Fruit fly (Drosophila melanogaster) whole organism, embryonic: Measurements from ENCODE around the gene CG42811.

Experiments used
- Blimp-1 ChIP-seq: fragments of 200-800 bp; sonication (Bioruptor generic); optimal IDR thresholded peaks from 3 replicates; lab custom pipeline; 2018; ENCODE audit warnings: missing biosample characterization, missing genetic modification characterization, mild to moderate bottlenecking, moderate library complexity, missing genetic modification reagents
- Bteb2 ChIP-seq: fragments of 200-800 bp; sonication (Bioruptor generic); optimal IDR thresholded peaks from 2 replicates; lab custom pipeline; 2016; ENCODE audit warnings: missing biosample characterization, missing genetic modification characterization
- CG10462 ChIP-seq: fragments of 200-800 bp; sonication (Bioruptor generic); optimal IDR thresholded peaks from 2 replicates; lab custom pipeline; 2016; ENCODE audit warnings: missing biosample characterization, missing genetic modification characterization
- CG10543 ChIP-seq: fragments of 200-800 bp; sonication (Bioruptor generic); optimal IDR thresholded peaks from 3 replicates; lab custom pipeline; 2017; ENCODE audit warnings: missing biosample characterization, mild to moderate bottlenecking, missing genetic modification characterization, moderate library complexity
- CG11504 ChIP-seq: fragments of 200-800 bp; sonication (Bioruptor generic); optimal IDR thresholded peaks from 3 replicates; lab custom pipeline; 2019; ENCODE audit warnings: missing biosample characterization, mild to moderate bottlenecking, missing genetic modification characterization, moderate library complexity
- CG11695 ChIP-seq: fragments of 200-800 bp; sonication (Bioruptor generic); IDR thresholded peaks from 3 replicates; pipeline ENCODE4 v1.3.6; 2022; ENCODE audit warnings: missing biosample characterization, missing genetic modification characterization
- CG12219 ChIP-seq: fragments of 200-800 bp; sonication (Bioruptor generic); optimal IDR thresholded peaks from 3 replicates; lab custom pipeline; 2018; ENCODE audit warnings: missing biosample characterization, mild to moderate bottlenecking, missing genetic modification characterization
- CG12391 ChIP-seq: fragments of 200-800 bp; sonication (Bioruptor generic); optimal IDR thresholded peaks from 3 replicates; lab custom pipeline; 2018; ENCODE audit warnings: missing biosample characterization, mild to moderate bottlenecking, missing genetic modification characterization, moderate library complexity
- CG12744 ChIP-seq: fragments of 200-800 bp; sonication (Bioruptor generic); optimal IDR thresholded peaks from 2 replicates; lab custom pipeline; 2016; ENCODE audit warnings: missing biosample characterization, missing genetic modification characterization
- CG13624 ChIP-seq: fragments of 200-800 bp; sonication (Bioruptor generic); optimal IDR thresholded peaks from 2 replicates; lab custom pipeline; 2016; ENCODE audit warnings: missing biosample characterization, missing genetic modification characterization
- CG15011 ChIP-seq: fragments of 200-800 bp; sonication (Bioruptor generic); optimal IDR thresholded peaks from 3 replicates; lab custom pipeline; 2018; ENCODE audit warnings: missing biosample characterization, mild to moderate bottlenecking, missing genetic modification characterization
- CG15479 ChIP-seq: fragments of 200-800 bp; sonication (Bioruptor generic); optimal IDR thresholded peaks from 3 replicates; lab custom pipeline; 2019; ENCODE audit warnings: missing biosample characterization, mild to moderate bottlenecking, missing genetic modification characterization, moderate library complexity
- CG2116 ChIP-seq: fragments of 200-800 bp; sonication (Bioruptor generic); optimal IDR thresholded peaks from 3 replicates; lab custom pipeline; 2018; ENCODE audit warnings: missing biosample characterization, mild to moderate bottlenecking, missing genetic modification characterization
- CG2889 ChIP-seq: fragments of 200-800 bp; sonication (Bioruptor generic); IDR thresholded peaks from 3 replicates; pipeline ENCODE4 v1.3.6; 2022; ENCODE audit warnings: missing biosample characterization, missing genetic modification characterization
- CG32772 ChIP-seq: fragments of 200-800 bp; sonication (Bioruptor generic); IDR thresholded peaks from 2 replicates; pipeline ENCODE4 v1.3.6; 2022; ENCODE audit warnings: missing biosample characterization, missing genetic modification characterization
- CG3281 ChIP-seq: fragments of 200-800 bp; sonication (Bioruptor generic); optimal IDR thresholded peaks from 3 replicates; lab custom pipeline; 2017; ENCODE audit warnings: missing biosample characterization, mild to moderate bottlenecking, missing genetic modification characterization
- CG34376 ChIP-seq: fragments of 200-800 bp; sonication (Bioruptor generic); optimal IDR thresholded peaks from 2 replicates; lab custom pipeline; 2018; ENCODE audit warnings: missing biosample characterization, mild to moderate bottlenecking, missing genetic modification characterization
- CG3838 ChIP-seq: fragments of 200-800 bp; sonication (Bioruptor generic); optimal IDR thresholded peaks from 3 replicates; lab custom pipeline; 2016; ENCODE audit warnings: missing biosample characterization, missing genetic modification characterization
- CG6683 ChIP-seq: fragments of 200-800 bp; sonication (Bioruptor generic); optimal IDR thresholded peaks from 2 replicates; lab custom pipeline; 2017; ENCODE audit warnings: missing biosample characterization, mild to moderate bottlenecking, missing genetic modification characterization, missing genetic modification reagents
- CG6791 ChIP-seq: fragments of 200-800 bp; sonication (Bioruptor generic); IDR thresholded peaks from 3 replicates; pipeline ENCODE4 v1.3.6; 2022; ENCODE audit warnings: missing biosample characterization, missing genetic modification characterization; ENCODE audit not compliant: partially characterized antibody
- CG7357 ChIP-seq: fragments of 200-800 bp; sonication (Bioruptor generic); IDR thresholded peaks from 3 replicates; pipeline ENCODE4 v1.3.6; 2022; ENCODE audit warnings: missing biosample characterization, missing genetic modification characterization
- CG7372 ChIP-seq: fragments of 200-800 bp; sonication (Bioruptor generic); IDR thresholded peaks from 2 replicates; pipeline ENCODE4 v1.3.6; 2022; ENCODE audit warnings: missing biosample characterization, missing genetic modification characterization
- CG7745 ChIP-seq: fragments of 200-800 bp; sonication (Bioruptor generic); optimal IDR thresholded peaks from 2 replicates; lab custom pipeline; 2018; ENCODE audit warnings: missing biosample characterization, mild to moderate bottlenecking, missing genetic modification characterization, moderate library complexity
- CG9817 ChIP-seq: fragments of 200-800 bp; sonication (Bioruptor generic); optimal IDR thresholded peaks from 2 replicates; lab custom pipeline; 2018; ENCODE audit warnings: missing biosample characterization, mild to moderate bottlenecking, missing genetic modification characterization, moderate library complexity
- CkIIα-i1 ChIP-seq: fragments of 200-800 bp; sonication (Bioruptor generic); IDR thresholded peaks from 2 replicates; pipeline ENCODE4 v1.3.6; 2022; ENCODE audit warnings: missing biosample characterization, missing genetic modification characterization
- Eip74EF ChIP-seq, 2 experiments: fragments of 200-800 bp in 1 of 2; fragments of >200 bp in 1 of 2; sonication (Bioruptor generic) in 1 of 2; optimal IDR thresholded peaks; 2 replicates each; lab custom pipeline; 2017 to 2019; ENCODE audit warnings: missing biosample characterization in 2 of 2, missing genetic modification characterization in 2 of 2, mild to moderate bottlenecking in 1 of 2, moderate library complexity in 1 of 2
- Hmr ChIP-seq: fragments of 200-800 bp; sonication (Bioruptor generic); optimal IDR thresholded peaks from 3 replicates; lab custom pipeline; 2017; ENCODE audit warnings: mild to moderate bottlenecking, missing biosample characterization, missing genetic modification reagents, missing genetic modification characterization
- Med ChIP-seq: fragments of 200-800 bp; sonication (Bioruptor generic); peaks from one replicate; lab custom pipeline; 2016; ENCODE audit warnings: missing biosample characterization, missing genetic modification characterization, mild to moderate bottlenecking, inconsistent platforms, moderate library complexity
- NC2α ChIP-seq: fragments of 200-800 bp; sonication (Bioruptor generic); optimal IDR thresholded peaks from 2 replicates; lab custom pipeline; 2016; ENCODE audit warnings: missing biosample characterization, missing genetic modification characterization
- Neu2 ChIP-seq: fragments of 200-800 bp; sonication (Bioruptor generic); optimal IDR thresholded peaks from 3 replicates; lab custom pipeline; 2016; ENCODE audit warnings: missing biosample characterization, missing genetic modification characterization, borderline replicate concordance
- Oaz ChIP-seq: fragments of 200-800 bp; sonication (Bioruptor generic); IDR thresholded peaks from 2 replicates; pipeline ENCODE4 v1.3.6; 2022; ENCODE audit warnings: missing biosample characterization, missing genetic modification characterization
- abd-A ChIP-seq: fragments of 200-800 bp; sonication (Bioruptor generic); optimal IDR thresholded peaks from 3 replicates; lab custom pipeline; 2019; ENCODE audit warnings: missing biosample characterization, mild to moderate bottlenecking, missing genetic modification characterization, moderate library complexity
- bbx ChIP-seq: fragments of 200-800 bp; sonication (Bioruptor generic); IDR thresholded peaks from 2 replicates; pipeline ENCODE4 v1.3.6; 2022; ENCODE audit warnings: missing biosample characterization, missing genetic modification characterization; ENCODE audit not compliant: partially characterized antibody
- bowl ChIP-seq: fragments of 200-800 bp; sonication (Bioruptor generic); IDR thresholded peaks from 2 replicates; pipeline ENCODE4 v1.3.6; 2022; ENCODE audit warnings: missing biosample characterization, missing genetic modification characterization
- chm ChIP-seq: fragments of 200-800 bp; sonication (Bioruptor generic); IDR thresholded peaks from 2 replicates; pipeline ENCODE4 v1.3.6; 2022; ENCODE audit warnings: missing biosample characterization, missing genetic modification characterization
- dm ChIP-seq: fragments of 200-800 bp; sonication (Bioruptor generic); optimal IDR thresholded peaks from 3 replicates; lab custom pipeline; 2016; ENCODE audit warnings: missing biosample characterization, missing genetic modification characterization
- fd96Cb ChIP-seq: fragments of 200-800 bp; sonication (Bioruptor generic); optimal IDR thresholded peaks from 2 replicates; lab custom pipeline; 2018; ENCODE audit warnings: missing biosample characterization, mild to moderate bottlenecking, missing genetic modification characterization, moderate library complexity
- gro ChIP-seq: fragments of 200-800 bp; sonication (Bioruptor generic); optimal IDR thresholded peaks from 2 replicates; lab custom pipeline; 2016; ENCODE audit warnings: missing biosample characterization, missing genetic modification characterization
- ind ChIP-seq: fragments of 200-800 bp; sonication (Bioruptor generic); optimal IDR thresholded peaks from 3 replicates; lab custom pipeline; 2016; ENCODE audit warnings: missing biosample characterization, missing genetic modification characterization
- jigr1 ChIP-seq: fragments of 200-800 bp; sonication (Bioruptor generic); IDR thresholded peaks from 3 replicates; pipeline ENCODE4 v1.3.6; 2022; ENCODE audit warnings: missing biosample characterization, missing genetic modification characterization
- kah ChIP-seq: fragments of 200-800 bp; sonication (Bioruptor generic); optimal IDR thresholded peaks from 2 replicates; lab custom pipeline; 2018; ENCODE audit warnings: missing biosample characterization, mild to moderate bottlenecking, missing genetic modification characterization
- knrl ChIP-seq: fragments of 200-800 bp; sonication (Bioruptor generic); IDR thresholded peaks from 3 replicates; pipeline ENCODE4 v1.3.6; 2022; ENCODE audit warnings: missing biosample characterization, missing genetic modification characterization; ENCODE audit not compliant: partially characterized antibody
- nerfin-1 ChIP-seq: fragments of 200-800 bp; sonication (Bioruptor generic); optimal IDR thresholded peaks from 3 replicates; lab custom pipeline; 2019; ENCODE audit warnings: missing biosample characterization, mild to moderate bottlenecking, missing genetic modification characterization, moderate library complexity
- nom ChIP-seq: fragments of 200-800 bp; sonication (Bioruptor generic); optimal IDR thresholded peaks from 2 replicates; lab custom pipeline; 2017; ENCODE audit warnings: missing biosample characterization, missing genetic modification characterization, mild to moderate bottlenecking, moderate library complexity, missing genetic modification reagents
- psq ChIP-seq: fragments of 200-800 bp; sonication (Bioruptor generic); optimal IDR thresholded peaks from 2 replicates; lab custom pipeline; 2017; ENCODE audit warnings: missing biosample characterization, missing genetic modification characterization
- sens ChIP-seq: fragments of 200-800 bp; sonication (Bioruptor generic); peaks from one replicate; lab custom pipeline; 2016; ENCODE audit warnings: missing biosample characterization, missing genetic modification characterization
- tap ChIP-seq: fragments of 200-800 bp; optimal IDR thresholded peaks from 3 replicates; lab custom pipeline; 2019; ENCODE audit warnings: missing biosample characterization, mild to moderate bottlenecking, missing genetic modification characterization, moderate library complexity
- unc-4 ChIP-seq: fragments of 200-800 bp; sonication (Bioruptor generic); IDR thresholded peaks from 2 replicates; pipeline ENCODE4 v1.3.6; 2022; ENCODE audit warnings: missing biosample characterization, missing genetic modification characterization; ENCODE audit not compliant: partially characterized antibody
- zen2 ChIP-seq: fragments of 200-800 bp; sonication (Bioruptor generic); IDR thresholded peaks from 3 replicates; pipeline ENCODE4 v1.3.6; 2022; ENCODE audit warnings: missing biosample characterization, missing genetic modification characterization; ENCODE audit not compliant: partially characterized antibody

The CG42811 gene

DNA sequence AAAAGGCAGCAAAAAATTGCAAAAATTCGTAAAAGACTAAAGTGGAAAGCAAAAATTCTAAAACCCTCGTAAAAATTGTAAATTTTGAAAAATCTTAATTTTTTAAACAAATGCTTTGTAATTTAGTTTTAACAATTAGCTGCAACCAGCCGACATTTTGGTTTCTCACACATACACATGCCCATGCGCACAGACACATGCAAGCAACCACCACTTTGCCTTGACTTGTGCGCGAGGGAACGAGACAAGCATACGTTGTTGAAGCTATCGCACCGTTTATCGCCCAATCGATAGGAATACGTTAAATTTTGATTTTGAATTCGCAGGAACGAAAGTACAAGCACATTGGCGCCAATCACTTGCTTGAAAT is 46.7 kb downstream of the CG42811 start (continued):
- TF ChIP-seq zen2 (GFP tag; lab: Robert Waterston, UW) = peak; percentile 57; the same call in 2 of the 3 replicates
- TF ChIP-seq CG34376 (GFP tag; lab: Kevin White, UChicago) = peak; percentile 10
- no peak for TF ChIP-seq CG10462 (GFP tag; lab: Kevin White, UChicago)
- no peak for TF ChIP-seq abd-A (tag; lab: Kevin White, UChicago)
- no peak for TF ChIP-seq CG12219 (GFP tag; lab: Kevin White, UChicago)
- no peak for TF ChIP-seq CG3281 (GFP tag; lab: Kevin White, UChicago)
- TF ChIP-seq dm (GFP tag; lab: Kevin White, UChicago) = peak; percentile 28
- no peak for TF ChIP-seq NC2α (GFP tag; lab: Kevin White, UChicago)
- peak; percentile 63 for TF ChIP-seq knrl (GFP tag; lab: Robert Waterston, UW)
- TF ChIP-seq CG32772 (GFP tag; lab: Robert Waterston, UW) = no peak
- peak; percentile 84 for TF ChIP-seq bbx
- no peak for TF ChIP-seq Oaz (GFP tag; lab: Robert Waterston, UW)
- no peak for TF ChIP-seq CkIIα-i1 (GFP tag; lab: Robert Waterston, UW)
- TF ChIP-seq CG11695 (GFP tag; lab: Robert Waterston, UW) = no peak
- peak; percentile 79 for TF ChIP-seq CG12391 (tag; lab: Kevin White, UChicago)
- TF ChIP-seq nerfin-1 = no peak
- no peak for TF ChIP-seq CG9817 (tag; lab: Kevin White, UChicago)
- no peak for TF ChIP-seq CG12744 (GFP tag; lab: Kevin White, UChicago)
- no peak for TF ChIP-seq CG15011 (GFP tag; lab: Kevin White, UChicago)
- no peak for TF ChIP-seq Hmr (GFP tag; lab: Kevin White, UChicago)
- peak; percentile 63 for TF ChIP-seq unc-4

DNA sequence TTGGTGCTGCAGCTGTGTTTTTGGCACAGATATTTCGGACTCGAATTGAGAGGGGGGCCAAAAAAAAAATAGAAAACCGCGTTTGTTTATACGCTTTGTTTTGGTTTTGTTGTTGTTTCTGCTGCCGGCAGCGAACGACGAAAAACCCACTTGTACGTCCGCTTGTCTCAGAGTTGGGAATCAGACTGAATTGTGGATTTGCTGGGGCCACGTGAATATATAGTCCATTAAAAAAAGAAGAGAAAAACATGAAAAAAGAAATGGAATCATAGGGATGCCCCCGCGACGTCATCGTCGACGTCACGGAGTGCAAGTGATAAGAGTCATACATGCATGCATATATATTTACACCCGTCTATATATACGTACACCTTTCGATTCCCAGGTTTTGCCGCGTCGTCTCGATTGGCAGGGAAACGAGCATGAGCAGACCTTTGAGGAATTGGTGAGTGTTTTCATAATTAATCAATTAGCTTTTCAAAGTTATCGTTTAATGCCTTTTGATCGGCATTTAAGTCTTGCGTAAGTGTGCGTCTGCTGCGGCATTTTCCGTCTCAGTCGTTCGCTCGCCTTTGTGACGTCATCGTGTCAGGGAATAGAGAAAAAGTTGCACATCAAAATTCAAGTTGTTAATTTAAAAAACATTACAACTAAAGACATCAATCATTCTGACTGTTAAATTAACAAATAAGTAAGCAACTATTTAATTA is 47.2 kb downstream of the CG42811 start:
- TF ChIP-seq bowl (GFP tag; lab: Robert Waterston, UW) (no peak), Neu2 (GFP tag; lab: Kevin White, UChicago) (no peak), gro (peak; percentile 18), CG6791 (GFP tag; lab: Robert Waterston, UW) (no peak), chm (0 out of 2 replicates have a peak, but pooled peaks have one; percentile 8), CG2116 (no peak), CG11504 (tag; lab: Kevin White, UChicago) (no peak), Bteb2 (GFP tag; lab: Kevin White, UChicago) (no peak), CG7372 (GFP tag; lab: Robert Waterston, UW) (no peak), Eip74EF (GFP tag; optimal IDR thresholded peaks at IDR 0.05; lab: Kevin White, UChicago) (no peak), CG2889 (no peak), CG32772 (GFP tag; lab: Robert Waterston, UW) (peak; percentile 38; the same call in 1 of the 2 replicates), psq (GFP tag; lab: Kevin White, UChicago) (no peak), ind (GFP tag; lab: Kevin White, UChicago) (no peak), Blimp-1 (GFP tag; lab: Kevin White, UChicago) (no peak), jigr1 (no peak), nom (GFP tag; lab: Kevin White, UChicago) (peak; percentile 54), sens (GFP tag; lab: Kevin White, UChicago) (peak; percentile 21), CG6683 (GFP tag; lab: Kevin White, UChicago) (no peak), kah (GFP tag; lab: Kevin White, UChicago) (peak; percentile 12), tap (tag; lab: Kevin White, UChicago) (no peak), CG15479 (GFP tag; lab: Kevin White, UChicago) (no peak), CG7357 (no peak), CG10543 (GFP tag; lab: Kevin White, UChicago) (no peak), CG7745 (tag; lab: Kevin White, UChicago) (no peak), CG13624 (GFP tag; lab: Kevin White, UChicago) (no peak), fd96Cb (tag; lab: Kevin White, UChicago) (peak; percentile 3), CG3838 (GFP tag; lab: Kevin White, UChicago) (no peak), Med (GFP tag; lab: Kevin White, UChicago) (peak; percentile 35)
